Worm (Caenorhabditis elegans) whole organism, L2 larva: Measurements from ENCODE around the gene rnh-1.0.

Experiments used
- F13H6.1 ChIP-seq: sonication (generic microtip); optimal IDR thresholded peaks from 2 replicates; lab custom pipeline; 2016; ENCODE audit warnings: missing genetic modification characterization, missing compliant biosample characterization
- R02D3.7 ChIP-seq: fragments of 150-350 bp; optimal IDR thresholded peaks from 2 replicates; lab custom pipeline; 2014; ENCODE audit warnings: missing biosample characterization, missing genetic modification characterization
- dmd-4 ChIP-seq: sonication (generic microtip); optimal IDR thresholded peaks from 2 replicates; lab custom pipeline; 2017; ENCODE audit warnings: missing biosample characterization, missing genetic modification characterization
- mab-5 ChIP-seq: fragments of 150-350 bp; optimal IDR thresholded peaks from 2 replicates; lab custom pipeline; 2014; ENCODE audit warnings: missing biosample characterization, missing genetic modification characterization
- nhr-23 ChIP-seq: fragments of 150-350 bp; optimal IDR thresholded peaks from 2 replicates; lab custom pipeline; 2014; ENCODE audit warnings: missing biosample characterization, missing genetic modification reagents, missing genetic modification characterization
- nhr-237 ChIP-seq: fragments of 150-350 bp; optimal IDR thresholded peaks from 2 replicates; lab custom pipeline; 2014; ENCODE audit warnings: missing biosample characterization, missing genetic modification characterization
- nhr-25 ChIP-seq: fragments of 150-350 bp; sonication (generic microtip); optimal IDR thresholded peaks from 3 replicates; lab custom pipeline; 2014; ENCODE audit warnings: missing biosample characterization, missing genetic modification characterization
- skn-1 ChIP-seq: sonication (generic microtip); optimal IDR thresholded peaks from 2 replicates; lab custom pipeline; 2017; ENCODE audit warnings: missing biosample characterization, missing genetic modification characterization
- unc-39 ChIP-seq: fragments of 150-350 bp; optimal IDR thresholded peaks from 2 replicates; lab custom pipeline; 2014; ENCODE audit warnings: missing biosample characterization, missing genetic modification characterization
- unc-62 ChIP-seq: fragments of 150-350 bp; optimal IDR thresholded peaks from 2 replicates; lab custom pipeline; 2014; ENCODE audit warnings: missing biosample characterization, missing genetic modification reagents, missing genetic modification characterization
- zag-1 ChIP-seq: fragments of 150-350 bp; optimal IDR thresholded peaks from 2 replicates; lab custom pipeline; 2014; ENCODE audit warnings: missing biosample characterization, missing genetic modification characterization

DNA sequence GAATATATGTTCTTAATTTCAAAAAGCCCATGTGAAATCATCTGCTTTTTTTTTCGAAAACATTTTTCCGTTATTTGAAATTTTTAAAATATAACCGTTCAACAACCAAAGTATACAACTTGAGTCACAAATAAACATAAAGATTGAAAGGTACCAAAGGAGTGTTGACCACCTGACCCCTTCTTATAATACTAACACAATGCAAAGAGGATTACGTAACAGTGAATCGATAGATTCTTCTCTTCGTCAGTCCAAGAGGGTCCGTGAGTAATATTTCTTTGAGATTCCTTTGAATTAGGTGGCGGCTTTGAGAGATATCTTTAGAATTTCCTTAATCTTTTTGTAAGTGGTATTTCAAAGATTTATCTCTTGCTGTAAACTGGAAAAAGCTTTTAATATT, 21.0 kb downstream of the rnh-1.0 start:
- TF ChIP-seq unc-62 (GFP tag; lab: Kevin White, UChicago) (no peak), mab-5 (tag; lab: Kevin White, UChicago) (no peak), F13H6.1 (no peak), unc-39 (no peak), nhr-23 (tag; lab: Kevin White, UChicago) (no peak), nhr-25 (tag; lab: Kevin White, UChicago) (no peak), R02D3.7 (tag; lab: Kevin White, UChicago) (no peak), skn-1 (tag; lab: Kevin White, UChicago) (no peak), zag-1 (tag; lab: Kevin White, UChicago) (no peak), nhr-237 (tag; lab: Kevin White, UChicago) (no peak), dmd-4 (tag; lab: Kevin White, UChicago) (no peak)
